Fruit fly (Drosophila melanogaster) S2 (cell line): ENCODE results near the gene CG42594.

Experiments used
- CG8478 ChIP-seq: fragments of >200 bp; optimal IDR thresholded peaks from 2 replicates; lab custom pipeline; 2018
- CTCF ChIP-seq, 2 experiments: fragments of >200 bp; optimal IDR thresholded peaks; 2 replicates each; lab custom pipeline; 2018

DNA sequence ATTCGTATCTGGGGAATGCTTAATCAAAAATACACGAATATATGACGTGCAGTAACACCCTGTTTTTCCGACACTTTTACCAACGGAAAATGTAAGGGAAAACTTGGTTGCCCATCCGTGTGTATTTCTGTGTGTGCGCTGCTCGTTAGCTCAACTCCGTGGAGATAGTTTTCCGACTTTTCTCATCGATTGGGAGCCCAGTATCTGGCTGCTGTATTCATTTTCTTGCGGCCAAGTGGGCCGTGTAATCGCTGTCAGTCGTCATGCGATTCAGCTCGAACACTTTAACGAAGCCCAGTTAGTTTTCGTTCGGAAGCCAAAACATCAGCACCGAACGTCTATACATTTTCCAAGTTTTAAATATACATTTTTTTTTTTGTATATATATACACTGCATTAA, 34.7 kb downstream of the CG42594 start, which contains the start of gene boil:
- no peak for TF ChIP-seq CTCF (optimal IDR thresholded peaks at IDR 0.05; lab: Kevin White, UChicago)
- no peak for TF ChIP-seq CG8478 (lab: Kevin White, UChicago)
